Worm (Caenorhabditis elegans) whole organism, L4 larva: ENCODE results near the gene pig-1.

ENCODE experiments used
- fkh-10 ChIP-seq: fragments of 150-350 bp; optimal IDR thresholded peaks from 2 replicates; lab custom pipeline; 2014; ENCODE audit warnings: missing biosample characterization, missing genetic modification reagents, missing genetic modification characterization
- lin-15B ChIP-seq: fragments of 150-350 bp; sonication (generic microtip); optimal IDR thresholded peaks from 3 replicates; lab custom pipeline; 2014; ENCODE audit warnings: missing biosample characterization, missing genetic modification characterization
- pqm-1 ChIP-seq: sonication (generic microtip); optimal IDR thresholded peaks from 2 replicates; lab custom pipeline; 2017; ENCODE audit warnings: missing biosample characterization, missing genetic modification characterization
- sdz-12 ChIP-seq: fragments of 200-800 bp; sonication (Bioruptor generic); optimal IDR thresholded peaks from 2 replicates; lab custom pipeline; 2018; ENCODE audit warnings: mild to moderate bottlenecking, missing genetic modification characterization, missing compliant biosample characterization
- zag-1 ChIP-seq: fragments of 150-350 bp; optimal IDR thresholded peaks from 2 replicates; lab custom pipeline; 2014; ENCODE audit warnings: missing biosample characterization, missing genetic modification characterization
- ztf-11 ChIP-seq: fragments of 150-350 bp; optimal IDR thresholded peaks from 2 replicates; lab custom pipeline; 2014; ENCODE audit warnings: missing biosample characterization, missing genetic modification characterization

ce11 chrIV:468307-468706, 51.0 kb downstream of the pig-1 start:
- no peak for TF ChIP-seq lin-15B
- TF ChIP-seq sdz-12 (GFP tag; lab: Kevin White, UChicago) = no peak
- no peak for TF ChIP-seq pqm-1 (tag; lab: Kevin White, UChicago)
- no peak for TF ChIP-seq ztf-11 (tag; lab: Kevin White, UChicago)
- TF ChIP-seq fkh-10 (GFP tag; lab: Kevin White, UChicago) = no peak
- no peak for TF ChIP-seq zag-1 (tag; lab: Kevin White, UChicago)
